Fruit fly (Drosophila melanogaster) whole organism, adult: ENCODE measurements around the gene Irbp18.
A peak's percentile ranks its signal among the peaks of the same experiment; 100 is the strongest.

Experiments used
- CG11617 ChIP-seq: fragments of 200-800 bp; sonication (Bioruptor generic); optimal IDR thresholded peaks from 2 replicates; lab custom pipeline; 2017; ENCODE audit warnings: mild to moderate bottlenecking, missing biosample characterization, missing genetic modification reagents, missing genetic modification characterization
- CG12768 ChIP-seq: fragments of 200-800 bp; sonication (Bioruptor generic); optimal IDR thresholded peaks from 2 replicates; lab custom pipeline; 2017; ENCODE audit warnings: missing biosample characterization, missing genetic modification characterization, mild to moderate bottlenecking, moderate library complexity, missing genetic modification reagents
- CG14711 ChIP-seq: fragments of 200-800 bp; sonication (Bioruptor generic); optimal IDR thresholded peaks from 2 replicates; lab custom pipeline; 2018; ENCODE audit warnings: missing biosample characterization, mild to moderate bottlenecking, missing genetic modification characterization, moderate library complexity
- CG1620 ChIP-seq: fragments of 200-800 bp; sonication (Bioruptor generic); optimal IDR thresholded peaks from 2 replicates; lab custom pipeline; 2016; ENCODE audit warnings: missing biosample characterization, missing genetic modification characterization
- CG33017 ChIP-seq: fragments of 200-800 bp; sonication (Bioruptor generic); optimal IDR thresholded peaks from 2 replicates; lab custom pipeline; 2018; ENCODE audit warnings: missing biosample characterization, mild to moderate bottlenecking, missing genetic modification characterization, moderate library complexity
- CG5204 ChIP-seq: fragments of 200-800 bp; sonication (Bioruptor generic); optimal IDR thresholded peaks from 2 replicates; lab custom pipeline; 2016; ENCODE audit warnings: missing biosample characterization, missing genetic modification characterization
- CG7045 ChIP-seq: fragments of 200-800 bp; sonication (Bioruptor generic); optimal IDR thresholded peaks from 2 replicates; lab custom pipeline; 2017; ENCODE audit warnings: missing biosample characterization, mild to moderate bottlenecking, missing genetic modification characterization
- CG7101 ChIP-seq: fragments of 200-800 bp; sonication (Bioruptor generic); optimal IDR thresholded peaks from 2 replicates; lab custom pipeline; 2018; ENCODE audit warnings: missing biosample characterization, mild to moderate bottlenecking, missing genetic modification characterization, moderate library complexity
- Clk ChIP-seq: fragments of 200-800 bp; sonication (Bioruptor generic); optimal IDR thresholded peaks from 2 replicates; lab custom pipeline; 2017; ENCODE audit warnings: missing biosample characterization, missing genetic modification characterization
- Crg-1 ChIP-seq: fragments of 200-800 bp; sonication (Bioruptor generic); optimal IDR thresholded peaks from 2 replicates; lab custom pipeline; 2016; ENCODE audit warnings: missing biosample characterization, missing genetic modification characterization
- Hr96 ChIP-seq: fragments of 200-800 bp; sonication (Bioruptor generic); optimal IDR thresholded peaks from 2 replicates; lab custom pipeline; 2016; ENCODE audit warnings: missing biosample characterization, missing genetic modification characterization
- Mnt ChIP-seq: fragments of 200-800 bp; sonication (Bioruptor generic); optimal IDR thresholded peaks from 2 replicates; lab custom pipeline; 2016; ENCODE audit warnings: missing biosample characterization, mild to moderate bottlenecking, missing genetic modification characterization
- bab1 ChIP-seq: fragments of 200-800 bp; sonication (Bioruptor generic); optimal IDR thresholded peaks from 3 replicates; lab custom pipeline; 2019; ENCODE audit warnings: missing biosample characterization, mild to moderate bottlenecking, missing genetic modification characterization, moderate library complexity
- cic ChIP-seq: fragments of 200-800 bp; sonication (Bioruptor generic); optimal IDR thresholded peaks from 2 replicates; lab custom pipeline; 2017; ENCODE audit warnings: missing biosample characterization, mild to moderate bottlenecking, missing genetic modification characterization, moderate library complexity
- cnc ChIP-seq, 2 experiments: fragments of >200 bp; optimal IDR thresholded peaks; 2 replicates each; lab custom pipeline; 2017
- kay ChIP-seq: fragments of 200-800 bp; sonication (Bioruptor generic); peaks from one replicate; lab custom pipeline; 2016; ENCODE audit warnings: missing biosample characterization, missing genetic modification characterization, borderline replicate concordance
- ovo ChIP-seq: fragments of 200-800 bp; sonication (Bioruptor generic); optimal IDR thresholded peaks from 2 replicates; lab custom pipeline; 2016; ENCODE audit warnings: missing biosample characterization, missing genetic modification characterization
- pad ChIP-seq: fragments of 200-800 bp; sonication (Bioruptor generic); optimal IDR thresholded peaks from 3 replicates; lab custom pipeline; 2017; ENCODE audit warnings: missing biosample characterization, missing genetic modification characterization, mild to moderate bottlenecking, moderate library complexity, missing genetic modification reagents
- tj ChIP-seq: fragments of 200-800 bp; sonication (Bioruptor generic); optimal IDR thresholded peaks from 3 replicates; lab custom pipeline; 2017; ENCODE audit warnings: missing biosample characterization, mild to moderate bottlenecking, missing genetic modification characterization, moderate library complexity
- toe ChIP-seq: fragments of 200-800 bp; sonication (Bioruptor generic); optimal IDR thresholded peaks from 2 replicates; lab custom pipeline; 2016; ENCODE audit warnings: missing biosample characterization, missing genetic modification characterization

The Irbp18 gene

dm6 chr3L:11047877-11048276 lies 50.1 kb downstream of the Irbp18 start:
- TF ChIP-seq Hr96 (GFP tag; lab: Kevin White, UChicago): peak; percentile 68
- peak; percentile 49 for TF ChIP-seq CG1620 (GFP tag; lab: Kevin White, UChicago)
- no peak for TF ChIP-seq tj (GFP tag; lab: Kevin White, UChicago)
- TF ChIP-seq CG7045 (GFP tag; lab: Kevin White, UChicago): no peak
- peak; percentile 66 for TF ChIP-seq ovo (GFP tag; lab: Kevin White, UChicago)
- peak; percentile 49 for TF ChIP-seq Crg-1 (GFP tag; lab: Kevin White, UChicago)
- TF ChIP-seq CG7101: peak; percentile 57
- peak; percentile 20 for TF ChIP-seq toe (GFP tag; lab: Kevin White, UChicago)
- no peak for TF ChIP-seq cnc (optimal IDR thresholded peaks at IDR 0.05; lab: Kevin White, UChicago)
- peak; percentile 89 for TF ChIP-seq bab1 (GFP tag; lab: Kevin White, UChicago)
- no peak for TF ChIP-seq cic (GFP tag; lab: Kevin White, UChicago)
- peak; percentile 18 for TF ChIP-seq CG5204 (GFP tag; lab: Kevin White, UChicago)
- TF ChIP-seq Mnt (GFP tag; lab: Kevin White, UChicago): peak; percentile 31
- peak; percentile 64 for TF ChIP-seq pad (GFP tag; lab: Kevin White, UChicago)
- no peak for TF ChIP-seq CG11617
- TF ChIP-seq CG14711 (tag; lab: Kevin White, UChicago): no peak
- TF ChIP-seq CG12768 (GFP tag; lab: Kevin White, UChicago): peak; percentile 1
- no peak for TF ChIP-seq CG33017 (tag; lab: Kevin White, UChicago)
- no peak for TF ChIP-seq kay (GFP tag; lab: Kevin White, UChicago)
- no peak for TF ChIP-seq Clk
